Worm (Caenorhabditis elegans) whole organism, late embryonic: Measurements from ENCODE around the gene T19D12.2.

ENCODE experiments used
- K09A11.1 ChIP-seq: sonication (generic microtip); optimal IDR thresholded peaks from 2 replicates; lab custom pipeline; 2017; ENCODE audit warnings: antibody characterized with exemption, mild to moderate bottlenecking, missing genetic modification characterization, missing compliant biosample characterization; ENCODE audit not compliant: insufficient read depth
- ama-1 ChIP-seq: fragments of 150-350 bp; optimal IDR thresholded peaks from 2 replicates; lab custom pipeline; 2014
- ceh-22 ChIP-seq: sonication (generic microtip); optimal IDR thresholded peaks from 2 replicates; lab custom pipeline; 2017; ENCODE audit warnings: missing biosample characterization, missing genetic modification characterization
- ceh-9 ChIP-seq: sonication (generic microtip); optimal IDR thresholded peaks from 2 replicates; lab custom pipeline; 2016; ENCODE audit warnings: mild to moderate bottlenecking, missing genetic modification characterization, inconsistent platforms, missing compliant biosample characterization
- fkh-10 ChIP-seq: fragments of 150-350 bp; optimal IDR thresholded peaks from 2 replicates; lab custom pipeline; 2014; ENCODE audit warnings: missing biosample characterization, missing genetic modification reagents, missing genetic modification characterization
- hlh-15 ChIP-seq: sonication (generic microtip); optimal IDR thresholded peaks from 2 replicates; lab custom pipeline; 2016; ENCODE audit warnings: missing genetic modification characterization, missing compliant biosample characterization
- nhr-11 ChIP-seq: fragments of 150-350 bp; optimal IDR thresholded peaks from 2 replicates; lab custom pipeline; 2014; ENCODE audit warnings: missing biosample characterization, missing genetic modification characterization
- nhr-232 ChIP-seq: sonication (generic microtip); optimal IDR thresholded peaks from 2 replicates; lab custom pipeline; 2016; ENCODE audit warnings: missing genetic modification characterization, missing compliant biosample characterization
- pax-1 ChIP-seq: fragments of 150-350 bp; optimal IDR thresholded peaks from 2 replicates; lab custom pipeline; 2014; ENCODE audit warnings: missing biosample characterization, missing genetic modification characterization
- pha-4 ChIP-seq: fragments of 150-350 bp; optimal IDR thresholded peaks from 2 replicates; lab custom pipeline; 2018; ENCODE audit warnings: missing biosample characterization, missing genetic modification reagents, missing genetic modification characterization
- pros-1 ChIP-seq: fragments of 150-350 bp; optimal IDR thresholded peaks from 2 replicates; lab custom pipeline; 2014; ENCODE audit warnings: missing biosample characterization, missing genetic modification reagents, missing genetic modification characterization
- unc-55 ChIP-seq: sonication (generic microtip); optimal IDR thresholded peaks from 2 replicates; lab custom pipeline; 2017; ENCODE audit warnings: missing biosample characterization, missing genetic modification reagents, missing genetic modification characterization
- unc-86 ChIP-seq: sonication (generic microtip); optimal IDR thresholded peaks from 2 replicates; lab custom pipeline; 2016; ENCODE audit warnings: missing genetic modification characterization, missing compliant biosample characterization

ce11 chrII:6682918-6683317, 21.8 kb downstream of the T19D12.2 start:
- TF ChIP-seq pros-1 (no peak), nhr-11 (tag; lab: Kevin White, UChicago) (no peak), ceh-22 (tag; lab: Kevin White, UChicago) (no peak), hlh-15 (tag; lab: Kevin White, UChicago) (no peak), pha-4 (tag; lab: Kevin White, UChicago) (no peak), unc-86 (tag; lab: Kevin White, UChicago) (no peak), ceh-9 (tag; lab: Kevin White, UChicago) (no peak), fkh-10 (GFP tag; lab: Kevin White, UChicago) (no peak), nhr-232 (no peak), ama-1 (lab: Kevin White, UChicago) (no peak), K09A11.1 (tag; lab: Kevin White, UChicago) (no peak), unc-55 (no peak), pax-1 (tag; lab: Kevin White, UChicago) (no peak)
